Fruit fly (Drosophila melanogaster): ENCODE results near the gene Chsy.

Gene Chsy

dm6 chrX:15594230-15594857 lies 1.0 kb upstream of the Chsy start:
- TF ChIP-seq Hr39 (GFP tag; optimal IDR thresholded peaks at IDR 0.05) (peak; percentile 55), Hr38 (GFP tag; optimal IDR thresholded peaks at IDR 0.05) (no peak), Ets21C (GFP tag; optimal IDR thresholded peaks at IDR 0.05) (no peak), lz (GFP tag; optimal IDR thresholded peaks at IDR 0.05) (peak; percentile 19), eg (GFP tag; IDR thresholded peaks at IDR 0.05) (no peak), Met (GFP tag; optimal IDR thresholded peaks at IDR 0.05) (peak; percentile 19), CG6163 (GFP tag; IDR thresholded peaks at IDR 0.05) (0 out of 3 replicates have a peak, but pooled peaks have one; percentile 12), OdsH (GFP tag; optimal IDR thresholded peaks at IDR 0.05) (no peak), CG9139 (GFP tag; optimal IDR thresholded peaks at IDR 0.05) (no peak), pdm3 (GFP tag; optimal IDR thresholded peaks at IDR 0.05) (no peak), CG8319 (GFP tag; optimal IDR thresholded peaks at IDR 0.05) (no peak), svp (GFP tag) (peak; percentile 38), CG7368 (GFP tag; optimal IDR thresholded peaks at IDR 0.05) (no peak), CG10631 (GFP tag; optimal IDR thresholded peaks at IDR 0.05) (no peak), CG31627 (GFP tag; optimal IDR thresholded peaks at IDR 0.05) (peak; percentile 49), Eip78C (GFP tag) (peak; percentile 53), Gug (GFP tag; IDR thresholded peaks at IDR 0.05) (no peak), Sox14 (GFP tag; optimal IDR thresholded peaks at IDR 0.05) (no peak), Smox (GFP tag; optimal IDR thresholded peaks at IDR 0.05) (peak; percentile 13), esn (GFP tag; optimal IDR thresholded peaks at IDR 0.05) (no peak), vri (GFP tag; optimal IDR thresholded peaks at IDR 0.05) (no peak), cyc (GFP tag; optimal IDR thresholded peaks at IDR 0.05) (peak; percentile 41), dac (GFP tag; optimal IDR thresholded peaks at IDR 0.05) (no peak), fd59A (GFP tag; optimal IDR thresholded peaks at IDR 0.05) (no peak), Eip93F (GFP tag; optimal IDR thresholded peaks at IDR 0.05) (no peak), ss (GFP tag; optimal IDR thresholded peaks at IDR 0.05) (peak in 1 of 2 experiments; percentile 6), salr (GFP tag; optimal IDR thresholded peaks at IDR 0.05) (no peak), CG11762 (GFP tag; optimal IDR thresholded peaks at IDR 0.05; ENCODE audit: insufficient read depth) (no peak)

dm6 chrX:15592822-15593476 lies 385 bp downstream of the Chsy start:
- TF ChIP-seq fkh (GFP tag; optimal IDR thresholded peaks at IDR 0.05) (peak; percentile 20), CG6276 (GFP tag; optimal IDR thresholded peaks at IDR 0.05) (no peak), achi (GFP tag; optimal IDR thresholded peaks at IDR 0.05) (no peak), Eip78C (GFP tag) (no peak), vri (GFP tag; optimal IDR thresholded peaks at IDR 0.05) (peak; percentile 51)

dm6 chrX:15591721-15592491 lies 1.4 kb downstream of the Chsy start:
- TF ChIP-seq CG4318 (GFP tag; optimal IDR thresholded peaks at IDR 0.05) (peak; percentile 11), topi (GFP tag; optimal IDR thresholded peaks at IDR 0.05) (peak; percentile 5), CG10669 (GFP tag; optimal IDR thresholded peaks at IDR 0.05) (no peak), Eip78C (GFP tag) (peak; percentile 41), salr (GFP tag; optimal IDR thresholded peaks at IDR 0.05) (no peak), vri (GFP tag; optimal IDR thresholded peaks at IDR 0.05) (peak; percentile 34), cyc (GFP tag; optimal IDR thresholded peaks at IDR 0.05) (no peak), svp (GFP tag) (peak; percentile 71), fkh (GFP tag; optimal IDR thresholded peaks at IDR 0.05) (peak; percentile 66), Hr38 (GFP tag; optimal IDR thresholded peaks at IDR 0.05) (no peak), esn (GFP tag; optimal IDR thresholded peaks at IDR 0.05) (peak; percentile 7), CG8119 (GFP tag; IDR thresholded peaks at IDR 0.05) (0 out of 3 replicates have a peak, but pooled peaks have one; percentile 30), CG11294 (GFP tag; IDR thresholded peaks at IDR 0.05) (no peak), acj6 (GFP tag; optimal IDR thresholded peaks at IDR 0.05) (no peak), CG15336 (GFP tag; IDR thresholded peaks at IDR 0.05) (peak; percentile 35; the same call in 1 of the 2 replicates), CG1621 (tag; optimal IDR thresholded peaks at IDR 0.05) (no peak), CG6163 (GFP tag; IDR thresholded peaks at IDR 0.05) (peak; percentile 22; the same call in 1 of the 3 replicates), CG6276 (GFP tag; optimal IDR thresholded peaks at IDR 0.05) (no peak)

All from whole organism, prepupa.